Fruit fly (Drosophila melanogaster) Kc167 (cell line): ENCODE data around the gene Pez.
A peak's percentile ranks its signal among the peaks of the same experiment; 100 is the strongest.

Experiments
- Myc ChIP-seq: fragments of >200 bp; optimal IDR thresholded peaks from 2 replicates; lab custom pipeline; 2017; ENCODE audit warnings: missing external identifiers
- Sin3A ChIP-seq: fragments of >200 bp; optimal IDR thresholded peaks from 2 replicates; lab custom pipeline; 2018; ENCODE audit warnings: missing external identifiers
- h ChIP-seq: fragments of >200 bp; optimal IDR thresholded peaks from 3 replicates; lab custom pipeline; 2018; ENCODE audit warnings: missing external identifiers
- insv ChIP-seq: fragments of >200 bp; optimal IDR thresholded peaks from 3 replicates; lab custom pipeline; 2018; ENCODE audit warnings: missing external identifiers
- psq ChIP-seq: fragments of >200 bp; optimal IDR thresholded peaks from 2 replicates; lab custom pipeline; 2017; ENCODE audit warnings: missing external identifiers
- ttk ChIP-seq: sonication (Bioruptor generic); optimal IDR thresholded peaks from 2 replicates; lab custom pipeline; 2017; ENCODE audit warnings: missing external identifiers

The Pez gene

DNA sequence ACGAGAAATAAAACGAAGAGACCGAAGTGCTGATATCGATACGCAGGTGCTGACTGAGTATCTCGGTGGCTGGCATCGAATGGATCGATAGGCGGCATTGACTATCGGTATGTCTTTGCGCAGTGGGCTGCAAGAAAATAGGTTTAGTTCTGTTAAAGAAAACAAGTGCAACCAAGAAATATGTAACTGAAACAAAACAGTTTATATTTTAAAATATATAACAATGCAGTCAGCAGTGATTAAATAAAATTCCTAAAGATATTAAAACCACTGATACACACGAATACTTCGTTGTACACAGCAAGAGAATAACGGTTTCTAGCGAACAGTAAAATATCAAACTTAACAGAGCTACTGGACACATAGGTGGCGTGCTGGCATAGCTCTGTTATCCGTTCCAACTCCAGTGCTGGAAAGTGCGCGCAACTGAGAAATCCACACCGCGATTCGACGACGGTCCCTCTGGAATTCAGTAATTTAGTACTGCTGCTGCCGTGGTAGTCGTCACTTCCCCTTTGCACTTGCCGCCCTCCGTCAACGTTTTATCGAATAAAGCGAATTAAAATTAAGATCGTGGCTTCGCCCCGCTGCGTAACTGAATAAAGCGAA is at the start of gene Pez, which contains the start of gene Cpr:
Pez (minus strand) TSS at position 305 of the 609 bp plus-strand sequence.
Cpr (plus strand) TSS at position 470 of the 609 bp plus-strand sequence.
- TF ChIP-seq Sin3A (lab: Kevin White, UChicago): no peak
- no peak for TF ChIP-seq insv (lab: Kevin White, UChicago)
- TF ChIP-seq Myc: no peak
- TF ChIP-seq h (lab: Kevin White, UChicago): no peak
- TF ChIP-seq psq (lab: Kevin White, UChicago): no peak
- no peak for TF ChIP-seq ttk (lab: Kevin White, UChicago)

- TF ChIP-seq psq (lab: Kevin White, UChicago): no peak
- no peak for TF ChIP-seq ttk (lab: Kevin White, UChicago)
- no peak for TF ChIP-seq h (lab: Kevin White, UChicago)
- no peak for TF ChIP-seq Sin3A (lab: Kevin White, UChicago)
- no peak for TF ChIP-seq Myc
Observed at dm6 chr2L:6387068-6387467, 48.6 kb upstream of the Pez start.

dm6 chr2L:6385409-6385808 is 46.9 kb upstream of the Pez start, which contains the start of gene Nepl6:
TSS of gene Nepl6 (minus strand) at chr2L:6385512.
- TF ChIP-seq ttk (lab: Kevin White, UChicago): no peak

- no peak for TF ChIP-seq Myc
- no peak for TF ChIP-seq Sin3A (lab: Kevin White, UChicago)
- no peak for TF ChIP-seq h (lab: Kevin White, UChicago)
- no peak for TF ChIP-seq psq (lab: Kevin White, UChicago)
- no peak for TF ChIP-seq ttk (lab: Kevin White, UChicago)
- TF ChIP-seq insv (lab: Kevin White, UChicago): no peak
Observed at dm6 chr2L:6380966-6381365, 42.5 kb upstream of the Pez start, which contains the start of gene Nepl5. TSS of gene Nepl5 (plus strand) at chr2L:6381266.

- no peak for TF ChIP-seq ttk (lab: Kevin White, UChicago)
- TF ChIP-seq insv (lab: Kevin White, UChicago): no peak
- TF ChIP-seq psq (lab: Kevin White, UChicago): no peak
- no peak for TF ChIP-seq Myc
- no peak for TF ChIP-seq h (lab: Kevin White, UChicago)
- no peak for TF ChIP-seq Sin3A (lab: Kevin White, UChicago)
Observed at dm6 chr2L:6379197-6379596, 40.7 kb upstream of the Pez start.

dm6 chr2L:6373141-6373540 is 34.7 kb upstream of the Pez start:
- no peak for TF ChIP-seq psq (lab: Kevin White, UChicago)
- no peak for TF ChIP-seq h (lab: Kevin White, UChicago)
- no peak for TF ChIP-seq insv (lab: Kevin White, UChicago)
- no peak for TF ChIP-seq Sin3A (lab: Kevin White, UChicago)
- TF ChIP-seq ttk (lab: Kevin White, UChicago): no peak
- no peak for TF ChIP-seq Myc

DNA sequence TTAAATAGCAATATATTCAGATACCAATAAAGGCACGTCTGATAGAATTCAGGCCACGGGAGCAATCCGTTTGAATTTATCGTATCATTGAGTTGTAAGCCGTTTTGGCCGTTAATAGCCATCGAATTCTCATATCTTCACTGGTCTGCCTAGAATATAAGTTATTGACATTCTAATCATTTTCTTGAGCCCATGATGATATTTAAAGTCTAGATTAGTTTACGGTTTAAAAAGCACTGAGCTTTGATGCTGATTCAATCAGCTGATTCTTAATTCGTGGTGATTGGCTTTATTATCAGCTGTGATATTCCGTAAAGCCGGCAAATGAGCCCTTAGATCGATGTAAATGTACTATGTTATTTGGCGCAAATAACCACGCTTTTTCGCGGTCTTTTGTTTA is 33.6 kb upstream of the Pez start, which contains the start of gene slam:
slam (plus strand) TSS at position 301 of the 400 bp plus-strand sequence.
- TF ChIP-seq insv (lab: Kevin White, UChicago): no peak
- no peak for TF ChIP-seq Myc
- no peak for TF ChIP-seq h (lab: Kevin White, UChicago)
- no peak for TF ChIP-seq psq (lab: Kevin White, UChicago)
- TF ChIP-seq Sin3A (lab: Kevin White, UChicago): no peak
- no peak for TF ChIP-seq ttk (lab: Kevin White, UChicago)

dm6 chr2L:6371025-6371641 is 32.7 kb upstream of the Pez start:
- TF ChIP-seq ttk (lab: Kevin White, UChicago): no peak
- no peak for TF ChIP-seq insv (lab: Kevin White, UChicago)
- no peak for TF ChIP-seq Myc
- TF ChIP-seq Sin3A (lab: Kevin White, UChicago): no peak
- no peak for TF ChIP-seq h (lab: Kevin White, UChicago)
- no peak for TF ChIP-seq psq (lab: Kevin White, UChicago)

dm6 chr2L:6369286-6369685 is 30.8 kb upstream of the Pez start:
- TF ChIP-seq insv (lab: Kevin White, UChicago) (no peak), ttk (lab: Kevin White, UChicago) (peak; percentile 96), psq (lab: Kevin White, UChicago) (no peak), Sin3A (lab: Kevin White, UChicago) (no peak), Myc (no peak)

dm6 chr2L:6367478-6367932 is 29.0 kb upstream of the Pez start, which contains the start of gene Nepl4:
TSS of gene Nepl4 (plus strand) at chr2L:6367882.
- TF ChIP-seq insv (lab: Kevin White, UChicago) (no peak), Sin3A (lab: Kevin White, UChicago) (no peak), psq (lab: Kevin White, UChicago) (no peak), ttk (lab: Kevin White, UChicago) (no peak), h (lab: Kevin White, UChicago) (no peak), Myc (no peak)

dm6 chr2L:6366924-6367323 is 28.5 kb upstream of the Pez start:
- TF ChIP-seq Sin3A (lab: Kevin White, UChicago): no peak

- no peak for TF ChIP-seq h (lab: Kevin White, UChicago)
- TF ChIP-seq psq (lab: Kevin White, UChicago): no peak
- no peak for TF ChIP-seq Sin3A (lab: Kevin White, UChicago)
Observed at dm6 chr2L:6360059-6360458, 21.6 kb upstream of the Pez start.
